Fruit fly (Drosophila melanogaster) whole organism, wandering third instar larva: ENCODE measurements around the gene CG34165.

Experiments
- Mio ChIP-seq: sonication (Bioruptor generic); optimal IDR thresholded peaks from 2 replicates; lab custom pipeline; 2016; ENCODE audit warnings: missing biosample characterization, missing genetic modification characterization
- Sp1 ChIP-seq: fragments of 200-800 bp; sonication (Bioruptor generic); optimal IDR thresholded peaks from 3 replicates; lab custom pipeline; 2019; ENCODE audit warnings: missing biosample characterization, mild to moderate bottlenecking, missing genetic modification characterization, moderate library complexity
- br ChIP-seq: fragments of 200-800 bp; sonication (Bioruptor generic); optimal IDR thresholded peaks from 2 replicates; lab custom pipeline; 2016; ENCODE audit warnings: missing biosample characterization, missing genetic modification characterization
- brk ChIP-seq: fragments of 200-800 bp; sonication (Bioruptor generic); optimal IDR thresholded peaks from 2 replicates; lab custom pipeline; 2016; ENCODE audit warnings: missing biosample characterization, mild to moderate bottlenecking, missing genetic modification characterization
- dl ChIP-seq, 2 experiments: fragments of 175-275, 200-275 bp in 1 of 2; fragments of 200-275 bp in 1 of 2; sonication (Bioruptor generic); optimal IDR thresholded peaks; lab custom pipeline; 2018; ENCODE audit warnings: mild to moderate bottlenecking in 2 of 2, missing biosample characterization in 2 of 2, missing genetic modification characterization in 2 of 2, moderate library complexity in 2 of 2; ENCODE audit not compliant: partially characterized antibody in 2 of 2, insufficient read depth in 1 of 2
- fru ChIP-seq: fragments of 200-800 bp; sonication (Bioruptor generic); optimal IDR thresholded peaks from 3 replicates; lab custom pipeline; 2016; ENCODE audit warnings: missing biosample characterization, mild to moderate bottlenecking, missing genetic modification characterization
- lola ChIP-seq: fragments of >200 bp; optimal IDR thresholded peaks from 2 replicates; lab custom pipeline; 2017; ENCODE audit warnings: missing biosample characterization, missing genetic modification characterization
- pan ChIP-seq: fragments of >200 bp; optimal IDR thresholded peaks from 2 replicates; lab custom pipeline; 2017
- psq ChIP-seq: fragments of 200-800 bp; sonication (Bioruptor generic); optimal IDR thresholded peaks from 3 replicates; lab custom pipeline; 2017; ENCODE audit warnings: missing biosample characterization, mild to moderate bottlenecking, missing genetic modification characterization, moderate library complexity

dm6 chr2L:14674606-14675100 lies 38.9 kb upstream of the CG34165 start:
- peak; percentile 84 for TF ChIP-seq fru (GFP tag; lab: Kevin White, UChicago)
- peak; percentile 63 for TF ChIP-seq brk
- no peak for TF ChIP-seq dl (GFP tag; optimal IDR thresholded peaks at IDR 0.05; lab: Kevin White, UChicago; ENCODE audit: insufficient read depth in 1 of 2, partially characterized antibody in 2 of 2)
- peak; percentile 92 for TF ChIP-seq psq
- TF ChIP-seq lola, result no peak
- no peak for TF ChIP-seq pan (lab: Kevin White, UChicago)
- TF ChIP-seq Sp1 (GFP tag; lab: Kevin White, UChicago), result peak; percentile 95
- no peak for TF ChIP-seq Mio (GFP tag; lab: Kevin White, UChicago)
- peak; percentile 23 for TF ChIP-seq br (GFP tag; lab: Kevin White, UChicago)
